Fruit fly (Drosophila melanogaster): ENCODE measurements around the gene Slbp.

- TF ChIP-seq CG8478 (optimal IDR thresholded peaks at IDR 0.05) (no peak), CTCF (optimal IDR thresholded peaks at IDR 0.05) (no peak)
Observed at dm6 chr3R:29113392-29113791, 39.7 kb downstream of the Slbp start.

All from S2 (cell line).